Worm (Caenorhabditis elegans) whole organism, L4 larva: ENCODE data around the gene ndus-8.
A peak's percentile ranks its signal among the peaks of the same experiment; 100 is the strongest.

Experiments used
- F10B5.3 ChIP-seq: sonication (generic microtip); optimal IDR thresholded peaks from 2 replicates; lab custom pipeline; 2016; ENCODE audit warnings: mild to moderate bottlenecking, missing genetic modification characterization, missing compliant biosample characterization
- F37D6.2 ChIP-seq: sonication (generic microtip); optimal IDR thresholded peaks from 2 replicates; lab custom pipeline; 2016; ENCODE audit warnings: mild to moderate bottlenecking, missing genetic modification characterization, missing compliant biosample characterization
- F49E8.2 ChIP-seq: sonication (generic microtip); optimal IDR thresholded peaks from 2 replicates; lab custom pipeline; 2016; ENCODE audit warnings: missing compliant biosample characterization, mild to moderate bottlenecking, missing genetic modification characterization, borderline replicate concordance
- R02D3.7 ChIP-seq: fragments of 150-350 bp; sonication (generic microtip); optimal IDR thresholded peaks from 3 replicates; lab custom pipeline; 2014; ENCODE audit warnings: missing biosample characterization, missing genetic modification characterization
- T26A8.4 ChIP-seq: fragments of 200-800 bp; sonication (Bioruptor generic); IDR thresholded peaks from 2 replicates; pipeline ENCODE4 v1.3.6; 2022; ENCODE audit warnings: missing genetic modification characterization, missing compliant biosample characterization
- Y48G9A.11 ChIP-seq: fragments of 200-800 bp; sonication (Bioruptor generic); IDR thresholded peaks from 2 replicates; pipeline ENCODE4 v1.3.6; 2022; ENCODE audit warnings: missing genetic modification reagents, missing genetic modification characterization, missing compliant biosample characterization
- ceh-20 ChIP-seq: fragments of 200-800 bp; sonication (Bioruptor generic); IDR thresholded peaks from 2 replicates; pipeline ENCODE4 v1.3.6; 2022; ENCODE audit warnings: missing genetic modification reagents, missing genetic modification characterization, missing compliant biosample characterization
- ceh-82 ChIP-seq: sonication (generic microtip); optimal IDR thresholded peaks from 2 replicates; lab custom pipeline; 2017; ENCODE audit warnings: missing biosample characterization, missing genetic modification characterization
- cey-2 ChIP-seq: sonication (generic microtip); optimal IDR thresholded peaks from 3 replicates; lab custom pipeline; 2017; ENCODE audit warnings: missing genetic modification characterization, mild to moderate bottlenecking, missing compliant biosample characterization, antibody characterized with exemption, borderline replicate concordance; ENCODE audit not compliant: insufficient read depth
- dmd-6 ChIP-seq: fragments of 200-800 bp; sonication (Bioruptor generic); IDR thresholded peaks from 2 replicates; pipeline ENCODE4 v1.3.6; 2022; ENCODE audit warnings: missing genetic modification reagents, missing genetic modification characterization, missing compliant biosample characterization
- dmd-9 ChIP-seq: fragments of 200-800 bp; sonication (Bioruptor generic); IDR thresholded peaks from 2 replicates; pipeline ENCODE4 v1.3.6; 2022; ENCODE audit warnings: missing genetic modification reagents, missing genetic modification characterization, missing compliant biosample characterization
- duxl-1 ChIP-seq: sonication (generic microtip); optimal IDR thresholded peaks from 2 replicates; lab custom pipeline; 2016; ENCODE audit warnings: mild to moderate bottlenecking, missing genetic modification characterization, moderate library complexity, missing compliant biosample characterization; ENCODE audit not compliant: poor library complexity
- dve-1 ChIP-seq: sonication (generic microtip); optimal IDR thresholded peaks from 2 replicates; lab custom pipeline; 2017; ENCODE audit warnings: antibody characterized with exemption, mild to moderate bottlenecking, missing genetic modification characterization, missing compliant biosample characterization; ENCODE audit not compliant: insufficient read depth
- fkh-10 ChIP-seq: fragments of 150-350 bp; optimal IDR thresholded peaks from 2 replicates; lab custom pipeline; 2014; ENCODE audit warnings: missing biosample characterization, missing genetic modification reagents, missing genetic modification characterization
- gei-8 ChIP-seq: fragments of 200-800 bp; sonication (Bioruptor generic); optimal IDR thresholded peaks from 2 replicates; lab custom pipeline; 2018; ENCODE audit warnings: mild to moderate bottlenecking, missing genetic modification characterization, missing compliant biosample characterization
- hlh-11 ChIP-seq: fragments of 200-800 bp; sonication (Bioruptor generic); optimal IDR thresholded peaks from 2 replicates; lab custom pipeline; 2018; ENCODE audit warnings: mild to moderate bottlenecking, missing genetic modification characterization, missing compliant biosample characterization
- hlh-30 ChIP-seq: sonication (generic microtip); optimal IDR thresholded peaks from 2 replicates; lab custom pipeline; 2017; ENCODE audit warnings: antibody characterized with exemption, mild to moderate bottlenecking, missing genetic modification characterization, missing compliant biosample characterization; ENCODE audit not compliant: insufficient read depth
- lin-1 ChIP-seq: fragments of 200-800 bp; sonication (Bioruptor generic); IDR thresholded peaks from 2 replicates; pipeline ENCODE4 v1.3.6; 2022; ENCODE audit warnings: missing genetic modification reagents, missing genetic modification characterization, missing compliant biosample characterization
- lin-39 ChIP-seq: fragments of 150-350 bp; optimal IDR thresholded peaks from 2 replicates; lab custom pipeline; 2014; ENCODE audit warnings: missing biosample characterization, missing genetic modification reagents, missing genetic modification characterization
- lir-3 ChIP-seq: sonication (generic microtip); optimal IDR thresholded peaks from 2 replicates; lab custom pipeline; 2016; ENCODE audit warnings: mild to moderate bottlenecking, missing genetic modification characterization, missing compliant biosample characterization
- madf-5 ChIP-seq, 2 experiments: fragments of 200-800 bp; sonication (Bioruptor generic); IDR thresholded peaks; 2 replicates each; pipeline ENCODE4 v1.3.6; 2022; ENCODE audit warnings: missing compliant biosample characterization in 2 of 2, missing genetic modification characterization in 2 of 2
- mdl-1 ChIP-seq, 2 experiments: fragments of 150-350 bp in 1 of 2; sonication (generic microtip) in 1 of 2; optimal IDR thresholded peaks; 2 replicates each; lab custom pipeline; 2014 to 2017; ENCODE audit warnings: missing biosample characterization in 2 of 2, missing genetic modification characterization in 2 of 2
- mdt-29 ChIP-seq: fragments of 200-800 bp; sonication (Bioruptor generic); IDR thresholded peaks from 2 replicates; pipeline ENCODE4 v1.3.6; 2022; ENCODE audit warnings: missing genetic modification reagents, missing genetic modification characterization, missing compliant biosample characterization
- mep-1 ChIP-seq: fragments of 150-350 bp; sonication (generic microtip); optimal IDR thresholded peaks from 3 replicates; lab custom pipeline; 2014; ENCODE audit warnings: missing biosample characterization, missing genetic modification characterization
- mxl-3 ChIP-seq: fragments of 200-800 bp; sonication (Bioruptor generic); optimal IDR thresholded peaks from 2 replicates; lab custom pipeline; 2018; ENCODE audit warnings: mild to moderate bottlenecking, missing genetic modification characterization, missing compliant biosample characterization
- nhr-10 ChIP-seq: fragments of 150-350 bp; optimal IDR thresholded peaks from 2 replicates; lab custom pipeline; 2014; ENCODE audit warnings: missing biosample characterization, missing genetic modification characterization
- nhr-237 ChIP-seq: sonication (generic microtip); optimal IDR thresholded peaks from 2 replicates; lab custom pipeline; 2017; ENCODE audit warnings: missing biosample characterization, missing genetic modification characterization
- nhr-25 ChIP-seq: sonication (generic microtip); optimal IDR thresholded peaks from 2 replicates; lab custom pipeline; 2017; ENCODE audit warnings: missing genetic modification characterization, mild to moderate bottlenecking, missing compliant biosample characterization, antibody characterized with exemption, moderate library complexity, borderline replicate concordance; ENCODE audit not compliant: insufficient read depth
- nhr-28 ChIP-seq: fragments of 150-350 bp; optimal IDR thresholded peaks from 2 replicates; lab custom pipeline; 2014; ENCODE audit warnings: missing biosample characterization, missing genetic modification characterization
- nhr-76 ChIP-seq: fragments of 150-350 bp; optimal IDR thresholded peaks from 2 replicates; lab custom pipeline; 2014; ENCODE audit warnings: missing biosample characterization, missing genetic modification characterization
- nhr-77 ChIP-seq: fragments of 150-350 bp; optimal IDR thresholded peaks from 2 replicates; lab custom pipeline; 2014; ENCODE audit warnings: missing biosample characterization, missing genetic modification characterization
- php-3 ChIP-seq: fragments of 200-800 bp; sonication (Bioruptor generic); IDR thresholded peaks from 2 replicates; pipeline ENCODE4 v1.3.6; 2022; ENCODE audit warnings: missing genetic modification reagents, missing genetic modification characterization, missing compliant biosample characterization
- rbr-2 ChIP-seq: sonication (generic microtip); optimal IDR thresholded peaks from 2 replicates; lab custom pipeline; 2016; ENCODE audit warnings: missing genotype, missing genetic modification characterization, missing compliant biosample characterization
- sdz-12 ChIP-seq: fragments of 200-800 bp; sonication (Bioruptor generic); optimal IDR thresholded peaks from 2 replicates; lab custom pipeline; 2018; ENCODE audit warnings: mild to moderate bottlenecking, missing genetic modification characterization, missing compliant biosample characterization
- set-16 ChIP-seq: fragments of 200-800 bp; sonication (Bioruptor generic); IDR thresholded peaks from 2 replicates; pipeline ENCODE4 v1.3.6; 2022; ENCODE audit warnings: missing genetic modification reagents, missing genetic modification characterization, missing compliant biosample characterization
- skn-1 ChIP-seq: fragments of 150-350 bp; optimal IDR thresholded peaks from 2 replicates; lab custom pipeline; 2014; ENCODE audit warnings: missing biosample characterization, missing genetic modification characterization
- snpc-1.2 ChIP-seq: fragments of 200-800 bp; sonication (Bioruptor generic); IDR thresholded peaks from 2 replicates; pipeline ENCODE4 v1.3.6; 2022; ENCODE audit warnings: missing genetic modification reagents, missing genetic modification characterization, missing compliant biosample characterization
- spr-1 ChIP-seq: sonication (generic microtip); optimal IDR thresholded peaks from 2 replicates; lab custom pipeline; 2016; ENCODE audit warnings: mild to moderate bottlenecking, missing genetic modification characterization, missing compliant biosample characterization
- unc-130 ChIP-seq: sonication (generic microtip); optimal IDR thresholded peaks from 2 replicates; lab custom pipeline; 2016; ENCODE audit warnings: missing genetic modification reagents, missing genetic modification characterization, missing compliant biosample characterization
- unc-39 ChIP-seq: sonication (generic microtip); optimal IDR thresholded peaks from 2 replicates; lab custom pipeline; 2017; ENCODE audit warnings: missing biosample characterization, missing genetic modification characterization
- unc-62 ChIP-seq, 3 experiments: fragments of 150-350 bp in 1 of 3; sonication (generic microtip); optimal IDR thresholded peaks in 2 of 3; peaks in 1 of 3; 1 replicate in 1 of 3; 2 replicates in 2 of 3; lab custom pipeline; 2014 to 2017; ENCODE audit warnings: missing biosample characterization in 3 of 3, missing genetic modification characterization in 3 of 3, missing genetic modification reagents in 3 of 3, missing genotype in 1 of 3
- zfp-3 ChIP-seq: fragments of 200-800 bp; sonication (Bioruptor generic); conservative IDR thresholded peaks from 2 replicates; pipeline ENCODE4 v1.3.6; 2022; ENCODE audit warnings: missing genetic modification reagents, missing genetic modification characterization, missing compliant biosample characterization
- zip-11 ChIP-seq: fragments of 200-800 bp; sonication (Bioruptor generic); IDR thresholded peaks from 2 replicates; pipeline ENCODE4 v1.3.6; 2022; ENCODE audit warnings: missing genetic modification characterization, missing compliant biosample characterization
- zip-2 ChIP-seq: fragments of 150-350 bp; optimal IDR thresholded peaks from 2 replicates; lab custom pipeline; 2014; ENCODE audit warnings: missing biosample characterization, missing genetic modification characterization
- ztf-11 ChIP-seq: fragments of 150-350 bp; optimal IDR thresholded peaks from 2 replicates; lab custom pipeline; 2014; ENCODE audit warnings: missing biosample characterization, missing genetic modification characterization
- ztf-7 ChIP-seq: fragments of 150-350 bp; optimal IDR thresholded peaks from 2 replicates; lab custom pipeline; 2014; ENCODE audit warnings: missing biosample characterization, missing genetic modification characterization

ndus-8 gene

DNA sequence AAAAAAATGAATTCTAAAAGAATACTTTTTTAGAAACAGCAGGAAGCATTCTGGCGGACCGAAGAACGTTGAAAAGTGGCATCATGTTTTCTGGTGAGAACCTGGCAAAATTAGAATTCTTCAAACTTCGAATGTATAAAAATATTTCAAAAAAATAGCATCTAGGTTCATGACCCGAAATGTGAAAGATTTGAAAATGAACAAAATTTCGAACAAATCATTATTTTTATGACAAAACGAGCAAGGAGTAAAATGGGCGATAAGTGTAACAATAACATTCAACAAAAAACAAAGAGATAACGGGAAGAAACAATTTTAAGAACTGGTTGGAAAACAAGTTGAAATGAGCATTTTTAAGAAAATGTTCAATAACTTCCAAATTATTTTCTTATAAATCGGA, 41.3 kb upstream of the ndus-8 start, which contains the start of gene psd-1:
Gene psd-1 (minus strand): TSS at position 101 of the 400 bp plus-strand sequence.
- TF ChIP-seq spr-1 (tag; lab: Kevin White, UChicago), result no peak
- TF ChIP-seq, all 104 proteins: peak for 0

DNA sequence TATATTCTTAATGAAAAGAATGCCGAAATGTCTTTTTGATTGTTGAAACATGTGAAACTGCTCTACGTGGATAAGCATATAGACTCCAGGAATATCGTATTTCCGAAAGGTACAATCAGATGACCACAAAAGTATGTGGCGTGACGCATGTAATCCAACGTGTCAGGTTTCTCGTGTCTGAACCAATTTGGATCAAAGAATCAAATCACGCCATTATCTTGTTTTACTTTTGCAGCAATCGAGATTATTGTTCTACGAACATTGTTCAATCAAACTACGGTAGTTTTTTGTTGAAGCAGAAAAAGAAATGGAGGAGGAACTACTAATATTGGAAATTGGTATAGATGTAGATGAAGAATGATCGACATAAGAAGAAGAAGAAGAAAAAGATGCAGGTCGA, 39.7 kb upstream of the ndus-8 start:
- TF ChIP-seq mxl-3 (GFP tag; lab: Kevin White, UChicago) (peak; percentile 2), Y48G9A.11 (GFP tag; lab: Robert Waterston, UW) (no peak), F37D6.2 (tag; lab: Kevin White, UChicago) (no peak), spr-1 (tag; lab: Kevin White, UChicago) (no peak), skn-1 (tag; lab: Kevin White, UChicago) (no peak), rbr-2 (tag; lab: Kevin White, UChicago) (no peak), unc-39 (no peak), nhr-76 (tag; lab: Kevin White, UChicago) (no peak), duxl-1 (no peak), lin-1 (GFP tag; lab: Robert Waterston, UW) (no peak), lin-39 (tag; lab: Kevin White, UChicago) (no peak), mdl-1 (tag; optimal IDR thresholded peaks at IDR 0.05; lab: Kevin White, UChicago) (peak in 1 of 2 experiments; percentile 63), dmd-9 (no peak), madf-5 (GFP tag; IDR thresholded peaks at IDR 0.05; lab: Robert Waterston, UW) (no peak), cey-2 (no peak), sdz-12 (GFP tag; lab: Kevin White, UChicago) (no peak), F49E8.2 (tag; lab: Kevin White, UChicago) (no peak), zfp-3 (GFP tag; lab: Robert Waterston, UW) (no peak), nhr-237 (no peak), dmd-6 (GFP tag; lab: Robert Waterston, UW) (0 out of 2 replicates have a peak, but pooled peaks have one; percentile 35), snpc-1.2 (no peak), mep-1 (no peak), F10B5.3 (tag; lab: Kevin White, UChicago) (no peak), nhr-77 (tag; lab: Kevin White, UChicago) (no peak), mdt-29 (GFP tag; lab: Robert Waterston, UW) (no peak), hlh-11 (tag; lab: Kevin White, UChicago) (peak; percentile 28), dve-1 (no peak), unc-130 (GFP tag; lab: Kevin White, UChicago) (no peak), set-16 (GFP tag; lab: Robert Waterston, UW) (no peak), gei-8 (no peak), ztf-7 (tag; lab: Kevin White, UChicago) (no peak), php-3 (GFP tag; lab: Robert Waterston, UW) (no peak), ztf-11 (no peak), nhr-28 (tag; lab: Kevin White, UChicago) (peak; percentile 44), ceh-20 (GFP tag; lab: Robert Waterston, UW) (no peak), nhr-25 (tag; lab: Kevin White, UChicago) (no peak), hlh-30 (tag; lab: Kevin White, UChicago) (peak; percentile 64), zip-11 (GFP tag; lab: Robert Waterston, UW) (no peak), zip-2 (no peak), fkh-10 (GFP tag; lab: Kevin White, UChicago) (no peak), nhr-10 (tag; lab: Kevin White, UChicago) (no peak), lir-3 (tag; lab: Kevin White, UChicago) (no peak), ceh-82 (tag; lab: Kevin White, UChicago) (no peak), R02D3.7 (tag; lab: Kevin White, UChicago) (no peak), unc-62 (GFP tag; optimal IDR thresholded peaks at IDR 0.05 in 1 of 2; lab: Kevin White, UChicago) (no peak), unc-62 (tag; optimal IDR thresholded peaks at IDR 0.05; lab: Kevin White, UChicago) (no peak), T26A8.4 (GFP tag; lab: Robert Waterston, UW) (no peak)
